Fruit fly (Drosophila melanogaster): ENCODE results near the gene FIG4.

dm6 chr2L:4475422-4475821 is 10.4 kb downstream of the FIG4 start:
- TF ChIP-seq CG8478 (optimal IDR thresholded peaks at IDR 0.05) (no peak), CTCF (optimal IDR thresholded peaks at IDR 0.05) (no peak)
